Worm (Caenorhabditis elegans) whole organism, late embryonic: ENCODE results near the gene F11A10.5.

ENCODE experiments used
- C08G9.2 ChIP-seq: sonication (generic microtip); optimal IDR thresholded peaks from 2 replicates; lab custom pipeline; 2016; ENCODE audit warnings: mild to moderate bottlenecking, missing genetic modification characterization, moderate library complexity, missing compliant biosample characterization
- K02D7.2 ChIP-seq: sonication (generic microtip); optimal IDR thresholded peaks from 2 replicates; lab custom pipeline; 2017; ENCODE audit warnings: mild to moderate bottlenecking, missing genetic modification characterization, missing compliant biosample characterization
- T23F11.4 ChIP-seq: fragments of 200-800 bp; sonication (Bioruptor generic); optimal IDR thresholded peaks from 2 replicates; lab custom pipeline; 2018; ENCODE audit warnings: mild to moderate bottlenecking, missing genetic modification characterization, missing compliant biosample characterization
- ama-1 ChIP-seq: fragments of 150-350 bp; optimal IDR thresholded peaks from 2 replicates; lab custom pipeline; 2014
- ceh-18 ChIP-seq: sonication (generic microtip); optimal IDR thresholded peaks from 2 replicates; lab custom pipeline; 2016; ENCODE audit warnings: missing genetic modification characterization, missing compliant biosample characterization
- ceh-19 ChIP-seq: fragments of 200-800 bp; sonication (Bioruptor generic); optimal IDR thresholded peaks from 2 replicates; lab custom pipeline; 2018; ENCODE audit warnings: mild to moderate bottlenecking, missing genetic modification characterization, missing compliant biosample characterization
- ceh-22 ChIP-seq: sonication (generic microtip); optimal IDR thresholded peaks from 2 replicates; lab custom pipeline; 2017; ENCODE audit warnings: missing biosample characterization, missing genetic modification characterization
- ceh-31 ChIP-seq: sonication (generic microtip); optimal IDR thresholded peaks from 2 replicates; lab custom pipeline; 2016; ENCODE audit warnings: missing genetic modification characterization, missing compliant biosample characterization
- ceh-45 ChIP-seq: fragments of 200-800 bp; sonication (Bioruptor generic); IDR thresholded peaks from 2 replicates; pipeline ENCODE4 v1.3.6; 2022; ENCODE audit warnings: missing genetic modification reagents, missing genetic modification characterization, missing compliant biosample characterization
- ceh-9 ChIP-seq: sonication (generic microtip); optimal IDR thresholded peaks from 2 replicates; lab custom pipeline; 2016; ENCODE audit warnings: mild to moderate bottlenecking, missing genetic modification characterization, inconsistent platforms, missing compliant biosample characterization
- dmd-4 ChIP-seq: sonication (generic microtip); optimal IDR thresholded peaks from 2 replicates; lab custom pipeline; 2016; ENCODE audit warnings: borderline replicate concordance, missing genetic modification characterization, missing compliant biosample characterization
- dve-1 ChIP-seq: sonication (generic microtip); optimal IDR thresholded peaks from 2 replicates; lab custom pipeline; 2017; ENCODE audit warnings: antibody characterized with exemption, mild to moderate bottlenecking, missing genetic modification characterization, missing compliant biosample characterization
- eyg-1 ChIP-seq: sonication (generic microtip); optimal IDR thresholded peaks from 2 replicates; lab custom pipeline; 2016; ENCODE audit warnings: missing genotype, missing genetic modification characterization, missing compliant biosample characterization
- fkh-6 ChIP-seq: sonication (generic microtip); optimal IDR thresholded peaks from 2 replicates; lab custom pipeline; 2016; ENCODE audit warnings: missing genetic modification characterization, missing compliant biosample characterization
- hlh-13 ChIP-seq: fragments of 200-800 bp; sonication (Bioruptor generic); optimal IDR thresholded peaks from 2 replicates; lab custom pipeline; 2018; ENCODE audit warnings: mild to moderate bottlenecking, missing genetic modification characterization, missing compliant biosample characterization
- hlh-15 ChIP-seq: sonication (generic microtip); optimal IDR thresholded peaks from 2 replicates; lab custom pipeline; 2016; ENCODE audit warnings: missing genetic modification characterization, missing compliant biosample characterization
- lim-6 ChIP-seq: sonication (generic microtip); optimal IDR thresholded peaks from 2 replicates; lab custom pipeline; 2016; ENCODE audit warnings: missing genetic modification characterization, missing compliant biosample characterization
- lin-11 ChIP-seq: fragments of 200-800 bp; sonication (Bioruptor generic); optimal IDR thresholded peaks from 2 replicates; lab custom pipeline; 2018; ENCODE audit warnings: mild to moderate bottlenecking, missing genetic modification characterization, missing compliant biosample characterization
- nhr-232 ChIP-seq: sonication (generic microtip); optimal IDR thresholded peaks from 2 replicates; lab custom pipeline; 2016; ENCODE audit warnings: missing genetic modification characterization, missing compliant biosample characterization
- pha-2 ChIP-seq: sonication (generic microtip); optimal IDR thresholded peaks from 2 replicates; lab custom pipeline; 2017; ENCODE audit warnings: mild to moderate bottlenecking, missing genetic modification characterization, missing compliant biosample characterization
- pha-4 ChIP-seq: fragments of 150-350 bp; optimal IDR thresholded peaks from 2 replicates; lab custom pipeline; 2018; ENCODE audit warnings: missing biosample characterization, missing genetic modification reagents, missing genetic modification characterization
- ref-2 ChIP-seq: sonication (generic microtip); optimal IDR thresholded peaks from 2 replicates; lab custom pipeline; 2016; ENCODE audit warnings: missing genetic modification characterization, missing compliant biosample characterization
- sox-2 ChIP-seq: fragments of 200-800 bp; sonication (Bioruptor generic); IDR thresholded peaks from 2 replicates; pipeline ENCODE4 v1.3.6; 2022; ENCODE audit warnings: missing genetic modification reagents, missing genetic modification characterization, missing compliant biosample characterization
- sox-4 ChIP-seq: sonication (generic microtip); optimal IDR thresholded peaks from 2 replicates; lab custom pipeline; 2017; ENCODE audit warnings: mild to moderate bottlenecking, missing genetic modification characterization, inconsistent platforms, missing compliant biosample characterization
- tbx-7 ChIP-seq: sonication (generic microtip); optimal IDR thresholded peaks from 2 replicates; lab custom pipeline; 2016; ENCODE audit warnings: missing genotype, missing genetic modification characterization, missing compliant biosample characterization
- unc-42 ChIP-seq: sonication (generic microtip); optimal IDR thresholded peaks from 2 replicates; lab custom pipeline; 2016; ENCODE audit warnings: missing genotype, missing genetic modification characterization, missing compliant biosample characterization
- unc-86 ChIP-seq: sonication (generic microtip); optimal IDR thresholded peaks from 2 replicates; lab custom pipeline; 2016; ENCODE audit warnings: missing genetic modification characterization, missing compliant biosample characterization

The F11A10.5 gene

ce11 chrIV:12143231-12143630 is 49.3 kb downstream of the F11A10.5 start, which contains the start of gene B0001.5:
B0001.5 (minus strand) TSS chrIV:12143331.
- TF ChIP-seq eyg-1: no peak
- TF ChIP-seq ceh-9 (tag; lab: Kevin White, UChicago): no peak
- no peak for TF ChIP-seq unc-86 (tag; lab: Kevin White, UChicago)
- TF ChIP-seq ama-1 (lab: Kevin White, UChicago): no peak
- TF ChIP-seq ceh-18 (tag; lab: Kevin White, UChicago): no peak
- TF ChIP-seq tbx-7: no peak
- no peak for TF ChIP-seq hlh-15 (tag; lab: Kevin White, UChicago)
- TF ChIP-seq nhr-232 (tag; lab: Kevin White, UChicago): no peak
- TF ChIP-seq T23F11.4 (GFP tag; lab: Kevin White, UChicago): no peak
- TF ChIP-seq ref-2: no peak
- no peak for TF ChIP-seq pha-2 (tag; lab: Kevin White, UChicago)

- TF ChIP-seq K02D7.2 (no peak), sox-4 (tag; lab: Kevin White, UChicago) (no peak), lin-11 (no peak), ceh-22 (no peak), C08G9.2 (tag; lab: Kevin White, UChicago) (no peak), unc-42 (no peak), pha-4 (tag; lab: Kevin White, UChicago) (no peak), fkh-6 (tag; lab: Kevin White, UChicago) (no peak), pha-2 (tag; lab: Kevin White, UChicago) (no peak), dve-1 (tag; lab: Kevin White, UChicago) (no peak), dmd-4 (tag; lab: Kevin White, UChicago) (no peak), ceh-19 (GFP tag; lab: Kevin White, UChicago) (no peak), hlh-13 (GFP tag; lab: Kevin White, UChicago) (no peak), T23F11.4 (GFP tag; lab: Kevin White, UChicago) (no peak), ama-1 (lab: Kevin White, UChicago) (no peak), lim-6 (tag; lab: Kevin White, UChicago) (no peak), tbx-7 (no peak), sox-2 (GFP tag; lab: Robert Waterston, UW) (no peak), ceh-45 (GFP tag; lab: Robert Waterston, UW) (no peak), ceh-31 (tag; lab: Kevin White, UChicago) (no peak)
- TF ChIP-seq, all 69 proteins: peak for 0
These were observed 51.8 kb downstream of the F11A10.5 start, which contains the start of gene B0001.3 for ce11 chrIV:12145681-12146080. B0001.3 (minus strand) TSS chrIV:12145735.
